Fruit fly (Drosophila melanogaster): ENCODE measurements around the gene CG31115.

Gene CG31115

dm6 chr3R:24999575-24999974 is 37.2 kb upstream of the CG31115 start:
- TF ChIP-seq sisA (GFP tag; IDR thresholded peaks at IDR 0.05) (no peak), Ets65A (GFP tag) (peak; percentile 76), Lim3 (GFP tag; IDR thresholded peaks at IDR 0.05) (no peak), Xbp1 (GFP tag; optimal IDR thresholded peaks at IDR 0.05) (no peak), hth (optimal IDR thresholded peaks at IDR 0.05) (no peak)

dm6 chr3R:25002257-25002656 is 34.5 kb upstream of the CG31115 start:
- peak in 1 of 3 experiments; percentile 98 for TF ChIP-seq Stat92E (GFP tag; optimal IDR thresholded peaks at IDR 0.05)
- TF ChIP-seq slbo (GFP tag; IDR thresholded peaks at IDR 0.05): peak; percentile 25; the same call in 1 of the 2 replicates
- TF ChIP-seq kni (GFP tag; optimal IDR thresholded peaks at IDR 0.05): peak; percentile 73
- no peak for TF ChIP-seq tio (GFP tag; optimal IDR thresholded peaks at IDR 0.05)
- TF ChIP-seq sd (tag; optimal IDR thresholded peaks at IDR 0.05): peak; percentile 45
- peak; percentile 43 for TF ChIP-seq CG10209 (GFP tag; optimal IDR thresholded peaks at IDR 0.05)
- no peak for TF ChIP-seq bigmax (GFP tag; optimal IDR thresholded peaks at IDR 0.05)
- TF ChIP-seq twi (tag; optimal IDR thresholded peaks at IDR 0.05): peak; percentile 0

dm6 chr3R:25004064-25004463 is 32.7 kb upstream of the CG31115 start:
- TF ChIP-seq sd (tag; optimal IDR thresholded peaks at IDR 0.05) (peak; percentile 13), sens (GFP tag) (peak; percentile 60), pan (optimal IDR thresholded peaks at IDR 0.05) (no peak), pan (GFP tag; optimal IDR thresholded peaks at IDR 0.05 in 1 of 2, IDR thresholded peaks at IDR 0.05 in 1 of 2) (no peak), CG12769 (tag; optimal IDR thresholded peaks at IDR 0.05) (peak; percentile 6), Med (GFP tag) (peak; percentile 15), ATbp (GFP tag; optimal IDR thresholded peaks at IDR 0.05) (peak; percentile 27)

- TF ChIP-seq CG18262 (tag; optimal IDR thresholded peaks at IDR 0.05) (peak; percentile 44), gsb-n (tag; optimal IDR thresholded peaks at IDR 0.05) (peak; percentile 46), NC2α (GFP tag; optimal IDR thresholded peaks at IDR 0.05) (no peak), CG17361 (GFP tag; IDR thresholded peaks at IDR 0.05) (no peak; the same call in 2 of the 3 replicates), tio (GFP tag; optimal IDR thresholded peaks at IDR 0.05) (peak; percentile 50), odd (GFP tag; optimal IDR thresholded peaks at IDR 0.05) (no peak), CG6175 (GFP tag; IDR thresholded peaks at IDR 0.05) (no peak), sqz (GFP tag; optimal IDR thresholded peaks at IDR 0.05) (no peak), Pdp1 (GFP tag; optimal IDR thresholded peaks at IDR 0.05) (peak in 1 of 2 experiments; percentile 50), CG15269 (tag; optimal IDR thresholded peaks at IDR 0.05) (peak; percentile 66), CG3281 (GFP tag; optimal IDR thresholded peaks at IDR 0.05) (peak; percentile 22), CTCF (GFP tag; optimal IDR thresholded peaks at IDR 0.05) (no peak), ara (GFP tag; IDR thresholded peaks at IDR 0.05) (peak; percentile 47; the same call in 1 of the 2 replicates), chif (GFP tag; optimal IDR thresholded peaks at IDR 0.05) (peak; percentile 58 to 71), CG7357 (GFP tag; IDR thresholded peaks at IDR 0.05) (peak; percentile 45; the same call in 2 of the 3 replicates), Hand (GFP tag; optimal IDR thresholded peaks at IDR 0.05) (no peak), CG31388 (GFP tag; optimal IDR thresholded peaks at IDR 0.05) (peak; percentile 8), phol (tag; optimal IDR thresholded peaks at IDR 0.05) (peak; percentile 57), CG11695 (GFP tag; IDR thresholded peaks at IDR 0.05) (no peak), az2 (GFP tag; optimal IDR thresholded peaks at IDR 0.05) (peak; percentile 61), CG7963 (GFP tag; IDR thresholded peaks at IDR 0.05; ENCODE audit: partially characterized antibody) (no peak), sr (GFP tag; IDR thresholded peaks at IDR 0.05) (peak; percentile 58; the same call in 2 of the 3 replicates), Aef1 (GFP tag; IDR thresholded peaks at IDR 0.05) (peak; percentile 63; the same call in 2 of the 3 replicates), ATbp (GFP tag; optimal IDR thresholded peaks at IDR 0.05) (peak; percentile 17), al (GFP tag; IDR thresholded peaks at IDR 0.05) (peak; percentile 26; the same call in 1 of the 2 replicates), Atf-2 (GFP tag; optimal IDR thresholded peaks at IDR 0.05) (peak; percentile 41), CG4282 (GFP tag; optimal IDR thresholded peaks at IDR 0.05) (no peak), CG11247 (GFP tag; IDR thresholded peaks at IDR 0.05) (peak; percentile 49; the same call in 1 of the 2 replicates), CG14860 (GFP tag; IDR thresholded peaks at IDR 0.05; ENCODE audit: partially characterized antibody) (no peak), CG42726 (GFP tag; IDR thresholded peaks at IDR 0.05; ENCODE audit: partially characterized antibody) (no peak)
These were observed 32.0 kb upstream of the CG31115 start for dm6 chr3R:25004763-25005162.
